Worm (Caenorhabditis elegans): ENCODE data around the gene cank-26.

DNA sequence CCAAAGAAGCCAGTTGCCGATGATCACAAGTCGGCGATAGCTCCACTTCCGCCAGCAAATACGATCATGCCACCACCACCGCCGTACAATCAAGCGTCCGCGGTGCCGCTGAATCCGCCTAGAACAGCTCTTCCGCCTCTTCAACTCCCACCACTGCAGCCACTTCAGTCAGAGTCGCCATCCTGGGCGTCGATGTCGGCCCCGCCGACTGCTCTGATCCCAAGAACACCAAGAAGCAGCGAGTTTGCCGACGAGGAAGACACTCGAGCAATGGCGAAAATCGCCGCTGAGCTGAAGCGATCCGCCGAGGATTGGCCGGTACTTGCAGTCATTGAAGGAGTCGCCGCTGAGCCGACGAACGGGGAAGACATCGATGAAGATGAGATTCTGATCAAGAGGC is 6.8 kb downstream of the cank-26 start:
- TF ChIP-seq T26A8.4 (GFP tag; IDR thresholded peaks at IDR 0.05) (no peak), daf-19 (GFP tag; conservative IDR thresholded peaks at IDR 0.05) (no peak), snpc-4 (tag; optimal IDR thresholded peaks at IDR 0.05) (no peak), D1046.2 (GFP tag; IDR thresholded peaks at IDR 0.05) (no peak), madf-5 (GFP tag; IDR thresholded peaks at IDR 0.05) (no peak), hlh-30 (tag; optimal IDR thresholded peaks at IDR 0.05; ENCODE audit: insufficient read depth) (no peak), unc-130 (GFP tag; optimal IDR thresholded peaks at IDR 0.05) (no peak), egl-27 (tag; optimal IDR thresholded peaks at IDR 0.05) (no peak), ces-1 (GFP tag; optimal IDR thresholded peaks at IDR 0.05) (no peak), tag-97 (GFP tag; IDR thresholded peaks at IDR 0.05) (no peak), fkh-10 (GFP tag; optimal IDR thresholded peaks at IDR 0.05) (no peak), nhr-76 (tag; optimal IDR thresholded peaks at IDR 0.05) (no peak)

Data from whole organism, L4 larva.